Worm (Caenorhabditis elegans): ENCODE data around the gene tbc-9.
"Not testable (repeated sequence)": the region's sequence is repeated elsewhere in the genome, so short reads cannot be mapped to it uniquely, and the experiment has no call there.

DNA sequence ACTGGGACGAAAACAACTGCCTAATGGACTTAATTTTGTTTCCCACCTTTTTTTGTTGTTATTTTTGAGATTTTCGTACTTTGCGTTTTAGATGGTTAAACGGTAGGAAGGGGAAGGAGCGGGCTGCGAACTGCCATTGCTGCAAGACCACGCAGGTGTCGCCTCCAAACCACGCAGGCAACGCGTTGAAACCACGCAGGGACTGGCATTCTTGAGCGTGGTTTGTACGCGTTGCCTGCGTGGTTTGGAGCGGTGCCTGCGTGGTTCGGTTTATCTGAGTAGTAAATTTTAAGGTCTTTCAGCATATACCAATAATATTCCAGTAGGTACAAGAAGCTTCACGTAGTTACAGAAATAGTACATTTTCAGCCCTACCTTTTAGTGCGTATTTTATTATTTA is 46.5 kb downstream of the tbc-9 start:
- not testable (repeated sequence) for TF ChIP-seq nhr-10 (tag; optimal IDR thresholded peaks at IDR 0.05); ceh-82 (tag; optimal IDR thresholded peaks at IDR 0.05); dpl-1 (GFP tag; optimal IDR thresholded peaks at IDR 0.05); unc-39 (tag; optimal IDR thresholded peaks at IDR 0.05); ctbp-1 (GFP tag; IDR thresholded peaks at IDR 0.05); nhr-77 (tag; optimal IDR thresholded peaks at IDR 0.05); spr-3 (GFP tag; optimal IDR thresholded peaks at IDR 0.05); egl-27 (tag; optimal IDR thresholded peaks at IDR 0.05); dmd-9 (GFP tag; IDR thresholded peaks at IDR 0.05); lin-15B (tag; optimal IDR thresholded peaks at IDR 0.05); Y5F2A.4 (GFP tag; optimal IDR thresholded peaks at IDR 0.05); nhr-48 (tag; optimal IDR thresholded peaks at IDR 0.05)

Data from whole organism, L4 larva.